Fruit fly (Drosophila melanogaster) whole organism, embryonic: ENCODE results near the gene Ran-like.
A peak's percentile ranks its signal among the peaks of the same experiment; 100 is the strongest.

Experiments used
- Adf1 ChIP-seq: fragments of 200-800 bp; sonication (Bioruptor generic); IDR thresholded peaks from 2 replicates; pipeline ENCODE4 v1.3.6; 2022; ENCODE audit warnings: missing biosample characterization, missing genetic modification characterization
- B-H1 ChIP-seq: fragments of 200-800 bp; sonication (Bioruptor generic); IDR thresholded peaks from 3 replicates; pipeline ENCODE4 v1.3.6; 2022; ENCODE audit warnings: missing biosample characterization, missing genetic modification characterization
- Blimp-1 ChIP-seq: fragments of 200-800 bp; sonication (Bioruptor generic); optimal IDR thresholded peaks from 3 replicates; lab custom pipeline; 2018; ENCODE audit warnings: missing biosample characterization, missing genetic modification characterization, mild to moderate bottlenecking, moderate library complexity, missing genetic modification reagents
- CG12104 ChIP-seq: fragments of 200-800 bp; sonication (Bioruptor generic); optimal IDR thresholded peaks from 3 replicates; lab custom pipeline; 2016; ENCODE audit warnings: missing biosample characterization, missing genetic modification characterization
- CG14860 ChIP-seq: fragments of 200-800 bp; sonication (Bioruptor generic); IDR thresholded peaks from 3 replicates; pipeline ENCODE4 v1.3.6; 2022; ENCODE audit warnings: missing biosample characterization, missing genetic modification characterization; ENCODE audit not compliant: partially characterized antibody
- CG15514 ChIP-seq: fragments of 200-800 bp; sonication (Bioruptor generic); optimal IDR thresholded peaks from 3 replicates; lab custom pipeline; 2017; ENCODE audit warnings: missing biosample characterization, missing genetic modification characterization, mild to moderate bottlenecking, moderate library complexity, missing genetic modification reagents
- CG17328 ChIP-seq: fragments of 200-800 bp; sonication (Bioruptor generic); IDR thresholded peaks from 2 replicates; pipeline ENCODE4 v1.3.6; 2022; ENCODE audit warnings: missing biosample characterization, missing genetic modification characterization
- CG30403 ChIP-seq: fragments of 200-800 bp; sonication (Bioruptor generic); optimal IDR thresholded peaks from 3 replicates; lab custom pipeline; 2016; ENCODE audit warnings: missing biosample characterization, missing genetic modification characterization
- CG3065 ChIP-seq: fragments of 200-800 bp; sonication (Bioruptor generic); optimal IDR thresholded peaks from 2 replicates; lab custom pipeline; 2016; ENCODE audit warnings: missing biosample characterization, missing genetic modification characterization
- CG32772 ChIP-seq: fragments of 200-800 bp; sonication (Bioruptor generic); IDR thresholded peaks from 2 replicates; pipeline ENCODE4 v1.3.6; 2022; ENCODE audit warnings: missing biosample characterization, missing genetic modification characterization
- CG4707 ChIP-seq: fragments of 200-800 bp; sonication (Bioruptor generic); optimal IDR thresholded peaks from 2 replicates; lab custom pipeline; 2018; ENCODE audit warnings: missing biosample characterization, mild to moderate bottlenecking, missing genetic modification characterization, moderate library complexity
- CG7271 ChIP-seq: fragments of 200-800 bp; sonication (Bioruptor generic); optimal IDR thresholded peaks from 2 replicates; lab custom pipeline; 2018; ENCODE audit warnings: missing biosample characterization, mild to moderate bottlenecking, missing genetic modification characterization, moderate library complexity
- CG7786 ChIP-seq: fragments of 200-800 bp; sonication (Bioruptor generic); optimal IDR thresholded peaks from 2 replicates; lab custom pipeline; 2016; ENCODE audit warnings: missing biosample characterization, missing genetic modification characterization
- CG8089 ChIP-seq: fragments of 200-800 bp; sonication (Bioruptor generic); optimal IDR thresholded peaks from 3 replicates; lab custom pipeline; 2016; ENCODE audit warnings: missing biosample characterization, missing genetic modification characterization
- CG9437 ChIP-seq: fragments of 200-800 bp; sonication (Bioruptor generic); optimal IDR thresholded peaks from 2 replicates; lab custom pipeline; 2018; ENCODE audit warnings: missing biosample characterization, mild to moderate bottlenecking, missing genetic modification characterization
- Chrac-16 ChIP-seq: fragments of 200-800 bp; sonication (Bioruptor generic); optimal IDR thresholded peaks from 3 replicates; lab custom pipeline; 2016; ENCODE audit warnings: missing biosample characterization, missing genetic modification characterization
- CkIIα-i1 ChIP-seq: fragments of 200-800 bp; sonication (Bioruptor generic); IDR thresholded peaks from 2 replicates; pipeline ENCODE4 v1.3.6; 2022; ENCODE audit warnings: missing biosample characterization, missing genetic modification characterization
- Dbx ChIP-seq: fragments of 200-800 bp; sonication (Bioruptor generic); IDR thresholded peaks from 3 replicates; pipeline ENCODE4 v1.3.6; 2022; ENCODE audit warnings: missing biosample characterization, missing genetic modification characterization
- Doc3 ChIP-seq: fragments of 200-800 bp; sonication (Bioruptor generic); IDR thresholded peaks from 3 replicates; pipeline ENCODE4 v1.3.6; 2022; ENCODE audit warnings: missing biosample characterization, missing genetic modification characterization; ENCODE audit not compliant: partially characterized antibody
- H15 ChIP-seq: fragments of 200-800 bp; sonication (Bioruptor generic); IDR thresholded peaks from 3 replicates; pipeline ENCODE4 v1.3.6; 2022; ENCODE audit warnings: missing biosample characterization, missing genetic modification characterization
- HHEX ChIP-seq: fragments of 200-800 bp; sonication (Bioruptor generic); optimal IDR thresholded peaks from 3 replicates; lab custom pipeline; 2017; ENCODE audit warnings: missing biosample characterization, mild to moderate bottlenecking, missing genetic modification characterization, missing genetic modification reagents
- Hand ChIP-seq: fragments of 200-800 bp; sonication (Bioruptor generic); optimal IDR thresholded peaks from 2 replicates; lab custom pipeline; 2017; ENCODE audit warnings: mild to moderate bottlenecking, missing biosample characterization, missing genetic modification reagents, missing genetic modification characterization
- MTF-1 ChIP-seq: fragments of 200-800 bp; sonication (Bioruptor generic); optimal IDR thresholded peaks from 2 replicates; lab custom pipeline; 2018; ENCODE audit warnings: missing biosample characterization, mild to moderate bottlenecking, missing genetic modification characterization, borderline replicate concordance
- Mad ChIP-seq: fragments of 200-800 bp; sonication (Bioruptor generic); optimal IDR thresholded peaks from 2 replicates; lab custom pipeline; 2016; ENCODE audit warnings: missing biosample characterization, missing genetic modification characterization
- Ptx1 ChIP-seq: fragments of 200-800 bp; sonication (Bioruptor generic); IDR thresholded peaks from 2 replicates; pipeline ENCODE4 v1.3.6; 2022; ENCODE audit warnings: missing biosample characterization, missing genetic modification characterization
- Sry-β ChIP-seq: fragments of 200-800 bp; sonication (Bioruptor generic); optimal IDR thresholded peaks from 2 replicates; lab custom pipeline; 2018; ENCODE audit warnings: missing biosample characterization, mild to moderate bottlenecking, missing genetic modification characterization, moderate library complexity
- az2 ChIP-seq: fragments of 200-800 bp; sonication (Bioruptor generic); optimal IDR thresholded peaks from 3 replicates; lab custom pipeline; 2016; ENCODE audit warnings: missing biosample characterization, missing genetic modification characterization
- bigmax ChIP-seq: fragments of 200-800 bp; sonication (Bioruptor generic); optimal IDR thresholded peaks from 2 replicates; lab custom pipeline; 2018; ENCODE audit warnings: missing biosample characterization, mild to moderate bottlenecking, missing genetic modification characterization
- cato ChIP-seq: fragments of 200-800 bp; sonication (Bioruptor generic); optimal IDR thresholded peaks from 2 replicates; lab custom pipeline; 2016; ENCODE audit warnings: missing biosample characterization, missing genetic modification characterization, borderline replicate concordance
- chif ChIP-seq, 2 experiments: fragments of 200-800 bp; sonication (Bioruptor generic); optimal IDR thresholded peaks; 3 replicates each; lab custom pipeline; 2016; ENCODE audit warnings: missing biosample characterization in 2 of 2, missing genetic modification characterization in 2 of 2
- da ChIP-seq: fragments of 200-800 bp; sonication (Bioruptor generic); optimal IDR thresholded peaks from 2 replicates; lab custom pipeline; 2016; ENCODE audit warnings: missing biosample characterization, missing genetic modification characterization
- disco-r ChIP-seq: fragments of 200-800 bp; sonication (Bioruptor generic); optimal IDR thresholded peaks from 2 replicates; lab custom pipeline; 2016; ENCODE audit warnings: missing biosample characterization, missing genetic modification characterization
- exex ChIP-seq: fragments of 200-800 bp; sonication (Bioruptor generic); optimal IDR thresholded peaks from 4 replicates; lab custom pipeline; 2018; ENCODE audit warnings: missing biosample characterization, mild to moderate bottlenecking, missing genetic modification characterization, moderate library complexity
- fu2 ChIP-seq: fragments of 200-800 bp; sonication (Bioruptor generic); optimal IDR thresholded peaks from 2 replicates; lab custom pipeline; 2016; ENCODE audit warnings: missing biosample characterization, missing genetic modification characterization
- gem ChIP-seq: fragments of 200-800 bp; sonication (Bioruptor generic); optimal IDR thresholded peaks from 2 replicates; lab custom pipeline; 2019; ENCODE audit warnings: missing biosample characterization, mild to moderate bottlenecking, missing genetic modification characterization, moderate library complexity
- gsb-n ChIP-seq: fragments of 200-800 bp; sonication (Bioruptor generic); optimal IDR thresholded peaks from 3 replicates; lab custom pipeline; 2018; ENCODE audit warnings: missing biosample characterization, mild to moderate bottlenecking, missing genetic modification characterization
- jing ChIP-seq: fragments of 200-800 bp; sonication (Bioruptor generic); optimal IDR thresholded peaks from 2 replicates; lab custom pipeline; 2018; ENCODE audit warnings: missing biosample characterization, mild to moderate bottlenecking, missing genetic modification characterization
- kay ChIP-seq: fragments of 200-800 bp; sonication (Bioruptor generic); optimal IDR thresholded peaks from 2 replicates; lab custom pipeline; 2016; ENCODE audit warnings: missing biosample characterization, missing genetic modification characterization
- ken ChIP-seq: fragments of 200-800 bp; sonication (Bioruptor generic); IDR thresholded peaks from 3 replicates; pipeline ENCODE4 v1.3.6; 2022; ENCODE audit warnings: missing biosample characterization, missing genetic modification characterization
- nau ChIP-seq: fragments of 200-800 bp; sonication (Bioruptor generic); optimal IDR thresholded peaks from 3 replicates; lab custom pipeline; 2017; ENCODE audit warnings: missing biosample characterization, mild to moderate bottlenecking, missing genetic modification characterization, missing genetic modification reagents
- oc ChIP-seq: fragments of 200-800 bp; sonication (Bioruptor generic); optimal IDR thresholded peaks from 2 replicates; lab custom pipeline; 2018; ENCODE audit warnings: missing biosample characterization, mild to moderate bottlenecking, missing genetic modification characterization, moderate library complexity
- peb ChIP-seq: fragments of 200-800 bp; sonication (Bioruptor generic); IDR thresholded peaks from 2 replicates; pipeline ENCODE4 v1.3.6; 2022; ENCODE audit warnings: missing biosample characterization, missing genetic modification characterization
- pfk ChIP-seq: fragments of 200-800 bp; sonication (Bioruptor generic); optimal IDR thresholded peaks from 2 replicates; lab custom pipeline; 2018; ENCODE audit warnings: missing biosample characterization, mild to moderate bottlenecking, missing genetic modification characterization, moderate library complexity
- rib ChIP-seq: fragments of 200-800 bp; sonication (Bioruptor generic); IDR thresholded peaks from 2 replicates; pipeline ENCODE4 v1.3.6; 2022; ENCODE audit warnings: missing biosample characterization, missing genetic modification characterization
- sd ChIP-seq: fragments of 200-800 bp; sonication (Bioruptor generic); optimal IDR thresholded peaks from 3 replicates; lab custom pipeline; 2018; ENCODE audit warnings: missing biosample characterization, mild to moderate bottlenecking, missing genetic modification characterization, moderate library complexity
- sens ChIP-seq: fragments of 200-800 bp; sonication (Bioruptor generic); peaks from one replicate; lab custom pipeline; 2016; ENCODE audit warnings: missing biosample characterization, missing genetic modification characterization
- vvl ChIP-seq: fragments of 200-800 bp; sonication (Bioruptor generic); IDR thresholded peaks from 2 replicates; pipeline ENCODE4 v1.3.6; 2022; ENCODE audit warnings: missing biosample characterization, missing genetic modification characterization
- wek ChIP-seq: fragments of 200-800 bp; sonication (Bioruptor generic); optimal IDR thresholded peaks from 3 replicates; lab custom pipeline; 2018; ENCODE audit warnings: missing biosample characterization, mild to moderate bottlenecking, missing genetic modification characterization, moderate library complexity
- zf30C ChIP-seq: fragments of 200-800 bp; sonication (Bioruptor generic); optimal IDR thresholded peaks from 3 replicates; lab custom pipeline; 2018; ENCODE audit warnings: missing biosample characterization, mild to moderate bottlenecking, missing genetic modification characterization
- zfh1 ChIP-seq: fragments of 200-800 bp; sonication (Bioruptor generic); IDR thresholded peaks from 3 replicates; pipeline ENCODE4 v1.3.6; 2022; ENCODE audit warnings: missing biosample characterization, missing genetic modification characterization

Ran-like gene

dm6 chr3L:15500813-15501645 is 15.8 kb upstream of the Ran-like start, which contains the start of gene CG7272 (continued):
- TF ChIP-seq CG14860 (GFP tag; lab: Robert Waterston, UW) (no peak), CG7786 (no peak), CG15514 (GFP tag; lab: Kevin White, UChicago) (peak; percentile 78), Ptx1 (GFP tag; lab: Robert Waterston, UW) (no peak), jing (GFP tag; lab: Kevin White, UChicago) (no peak), Mad (GFP tag; lab: Kevin White, UChicago) (no peak), da (GFP tag; lab: Kevin White, UChicago) (no peak), CG4707 (no peak), vvl (GFP tag; lab: Robert Waterston, UW) (peak; percentile 42), CG7271 (tag; lab: Kevin White, UChicago) (no peak), Adf1 (GFP tag; lab: Robert Waterston, UW) (peak; percentile 37; the same call in 1 of the 2 replicates), CG12104 (GFP tag; lab: Kevin White, UChicago) (no peak), Chrac-16 (GFP tag; lab: Kevin White, UChicago) (no peak), Dbx (GFP tag; lab: Robert Waterston, UW) (peak; percentile 69; the same call in 2 of the 3 replicates), CkIIα-i1 (GFP tag; lab: Robert Waterston, UW) (no peak), Blimp-1 (GFP tag; lab: Kevin White, UChicago) (peak; percentile 17), Sry-β (no peak), sd (tag; lab: Kevin White, UChicago) (peak; percentile 36), wek (GFP tag; lab: Kevin White, UChicago) (no peak), pfk (GFP tag; lab: Kevin White, UChicago) (no peak), peb (GFP tag; lab: Robert Waterston, UW) (no peak), chif (GFP tag; optimal IDR thresholded peaks at IDR 0.05; lab: Kevin White, UChicago) (no peak), CG17328 (no peak), zf30C (GFP tag; lab: Kevin White, UChicago) (no peak), exex (no peak), kay (GFP tag; lab: Kevin White, UChicago) (no peak), disco-r (GFP tag; lab: Kevin White, UChicago) (no peak), zfh1 (GFP tag; lab: Robert Waterston, UW) (no peak), MTF-1 (GFP tag; lab: Kevin White, UChicago) (peak; percentile 14), Doc3 (GFP tag; lab: Robert Waterston, UW) (no peak), ken (GFP tag; lab: Robert Waterston, UW) (no peak), sens (GFP tag; lab: Kevin White, UChicago) (no peak), CG9437 (GFP tag; lab: Kevin White, UChicago) (no peak), rib (GFP tag; lab: Robert Waterston, UW) (no peak), gsb-n (tag; lab: Kevin White, UChicago) (no peak), H15 (no peak), fu2 (GFP tag; lab: Kevin White, UChicago) (no peak), B-H1 (GFP tag; lab: Robert Waterston, UW) (no peak), CG3065 (no peak), gem (tag; lab: Kevin White, UChicago) (peak; percentile 10), CG32772 (GFP tag; lab: Robert Waterston, UW) (no peak), CG30403 (GFP tag; lab: Kevin White, UChicago) (no peak), Hand (no peak), bigmax (GFP tag; lab: Kevin White, UChicago) (peak; percentile 27), cato (GFP tag; lab: Kevin White, UChicago) (no peak), nau (GFP tag; lab: Kevin White, UChicago) (no peak), HHEX (GFP tag; lab: Kevin White, UChicago) (no peak), az2 (GFP tag; lab: Kevin White, UChicago) (no peak), oc (tag; lab: Kevin White, UChicago) (peak; percentile 7), CG8089 (GFP tag; lab: Kevin White, UChicago) (no peak)
